Fruit fly (Drosophila melanogaster): ENCODE data around the gene AP-1gamma.

AP-1gamma gene

dm6 chrX:9128012-9128280 lies 19.5 kb downstream of the AP-1gamma start (continued):
- TF ChIP-seq gem (tag; optimal IDR thresholded peaks at IDR 0.05): no peak
- 0 out of 2 replicates have a peak, but pooled peaks have one; percentile 38 for TF ChIP-seq Scr (GFP tag; IDR thresholded peaks at IDR 0.05; ENCODE audit: partially characterized antibody)
- TF ChIP-seq Dll (GFP tag; IDR thresholded peaks at IDR 0.05; ENCODE audit: partially characterized antibody): peak; percentile 48; the same call in 2 of the 4 replicates
- TF ChIP-seq sens (GFP tag): peak; percentile 52
- no peak for TF ChIP-seq CG3847 (GFP tag; IDR thresholded peaks at IDR 0.05)
- TF ChIP-seq D19A (tag; optimal IDR thresholded peaks at IDR 0.05): no peak
- no peak for TF ChIP-seq CG12769 (tag; optimal IDR thresholded peaks at IDR 0.05)
- peak; percentile 13 for TF ChIP-seq sqz (GFP tag; optimal IDR thresholded peaks at IDR 0.05)
- TF ChIP-seq gsb-n (tag; optimal IDR thresholded peaks at IDR 0.05): peak; percentile 84
- no peak for TF ChIP-seq pnt (GFP tag; optimal IDR thresholded peaks at IDR 0.05)

DNA sequence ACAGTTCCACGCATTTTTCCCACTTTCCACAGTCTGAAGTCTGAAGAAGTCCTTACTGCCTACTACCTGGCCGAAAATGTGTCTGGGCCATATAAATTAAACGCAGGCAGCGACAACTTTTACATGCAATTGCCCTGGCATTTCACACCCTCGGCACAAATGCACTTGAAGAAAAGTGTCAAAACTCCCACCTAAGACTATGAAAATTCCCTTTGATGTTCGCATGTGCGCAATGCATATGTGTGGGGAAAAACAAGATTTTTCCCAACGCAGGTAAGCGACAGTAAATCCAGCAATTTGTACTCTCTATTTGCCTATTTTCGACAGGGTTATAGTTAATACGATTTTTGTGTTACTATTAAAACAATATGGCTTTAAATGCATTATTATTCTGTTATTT lies 20.9 kb downstream of the AP-1gamma start:
- TF ChIP-seq cad (GFP tag; optimal IDR thresholded peaks at IDR 0.05) (peak; percentile 81), salm (tag; optimal IDR thresholded peaks at IDR 0.05) (no peak), grau (tag; optimal IDR thresholded peaks at IDR 0.05) (peak; percentile 1), mirr (GFP tag; optimal IDR thresholded peaks at IDR 0.05) (no peak), CG7372 (GFP tag; IDR thresholded peaks at IDR 0.05) (no peak), CG3281 (GFP tag; optimal IDR thresholded peaks at IDR 0.05) (no peak), Adf1 (GFP tag; IDR thresholded peaks at IDR 0.05) (no peak), Doc2 (GFP tag; IDR thresholded peaks at IDR 0.05) (no peak), HmgZ (tag; optimal IDR thresholded peaks at IDR 0.05) (no peak), nau (GFP tag; optimal IDR thresholded peaks at IDR 0.05) (no peak), CG7357 (GFP tag; IDR thresholded peaks at IDR 0.05) (no peak), sr (GFP tag; IDR thresholded peaks at IDR 0.05) (no peak), CG11247 (GFP tag; IDR thresholded peaks at IDR 0.05) (no peak), zfh1 (GFP tag; IDR thresholded peaks at IDR 0.05) (no peak), CG5953 (GFP tag; IDR thresholded peaks at IDR 0.05) (no peak), Med (GFP tag) (peak; percentile 35), br (optimal IDR thresholded peaks at IDR 0.05) (no peak), zf30C (GFP tag; optimal IDR thresholded peaks at IDR 0.05) (peak; percentile 73), CG7556 (GFP tag; optimal IDR thresholded peaks at IDR 0.05) (peak; percentile 1), Myb (GFP tag; optimal IDR thresholded peaks at IDR 0.05) (no peak), H2.0 (GFP tag; IDR thresholded peaks at IDR 0.05) (no peak), row (GFP tag; IDR thresholded peaks at IDR 0.05) (0 out of 3 replicates have a peak, but pooled peaks have one; percentile 5), Jarid2 (GFP tag; optimal IDR thresholded peaks at IDR 0.05) (no peak), CG12744 (GFP tag; optimal IDR thresholded peaks at IDR 0.05) (no peak), tna (GFP tag; IDR thresholded peaks at IDR 0.05; ENCODE audit: partially characterized antibody) (no peak), CG7271 (tag; optimal IDR thresholded peaks at IDR 0.05) (no peak), Xrp1 (GFP tag; IDR thresholded peaks at IDR 0.05) (no peak), gsb (GFP tag; IDR thresholded peaks at IDR 0.05) (no peak), CG4854 (GFP tag; optimal IDR thresholded peaks at IDR 0.05) (no peak), CG18599 (GFP tag; optimal IDR thresholded peaks at IDR 0.05) (no peak), CG8290 (GFP tag; optimal IDR thresholded peaks at IDR 0.05) (no peak), CG8290 (tag; optimal IDR thresholded peaks at IDR 0.05) (no peak), Lpt (GFP tag; optimal IDR thresholded peaks at IDR 0.05) (no peak), nmo (GFP tag; optimal IDR thresholded peaks at IDR 0.05) (no peak), lov (optimal IDR thresholded peaks at IDR 0.05) (no peak), lov (GFP tag; IDR thresholded peaks at IDR 0.05) (no peak), CG8478 (optimal IDR thresholded peaks at IDR 0.05) (no peak), CG15479 (GFP tag; optimal IDR thresholded peaks at IDR 0.05) (peak; percentile 64), pzg (GFP tag; optimal IDR thresholded peaks at IDR 0.05) (no peak), sim (GFP tag; IDR thresholded peaks at IDR 0.05) (no peak), trem (tag; optimal IDR thresholded peaks at IDR 0.05) (no peak), CG10267 (tag; optimal IDR thresholded peaks at IDR 0.05) (no peak), CG12236 (GFP tag; optimal IDR thresholded peaks at IDR 0.05) (no peak)
